Worm (Caenorhabditis elegans): ENCODE results near the gene F54D1.1.

DNA sequence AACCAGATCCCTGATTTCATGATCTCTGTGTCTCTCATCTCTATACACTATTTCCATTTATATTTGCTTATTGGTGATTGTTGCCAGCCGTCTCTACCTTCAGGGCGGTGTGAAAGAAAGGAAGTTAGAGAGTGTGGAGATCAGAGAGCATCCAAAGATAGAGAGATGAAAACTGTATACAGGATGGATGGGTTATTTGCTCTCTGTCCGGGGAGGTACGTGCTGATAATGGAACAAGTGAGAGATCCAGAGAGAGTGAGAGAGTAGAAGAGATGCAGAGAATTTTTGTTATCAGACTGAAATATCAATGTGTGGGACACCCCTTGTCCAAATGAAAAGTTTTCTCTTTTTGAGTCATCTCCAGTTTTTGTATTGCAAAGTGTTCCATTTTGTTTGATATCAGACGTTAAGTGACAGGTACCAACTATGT is 22.5 kb downstream of the F54D1.1 start:
- TF ChIP-seq nhr-12 (tag; optimal IDR thresholded peaks at IDR 0.05): no peak
- TF ChIP-seq snpc-4 (tag; optimal IDR thresholded peaks at IDR 0.05): no peak
- TF ChIP-seq lin-39 (tag; optimal IDR thresholded peaks at IDR 0.05): no peak
- TF ChIP-seq elt-3 (tag; optimal IDR thresholded peaks at IDR 0.05): no peak
- TF ChIP-seq skn-1 (tag; optimal IDR thresholded peaks at IDR 0.05): no peak

Data from whole organism, L2 larva.